Worm (Caenorhabditis elegans): ENCODE results near the gene F46B6.12.

F46B6.12 gene

DNA sequence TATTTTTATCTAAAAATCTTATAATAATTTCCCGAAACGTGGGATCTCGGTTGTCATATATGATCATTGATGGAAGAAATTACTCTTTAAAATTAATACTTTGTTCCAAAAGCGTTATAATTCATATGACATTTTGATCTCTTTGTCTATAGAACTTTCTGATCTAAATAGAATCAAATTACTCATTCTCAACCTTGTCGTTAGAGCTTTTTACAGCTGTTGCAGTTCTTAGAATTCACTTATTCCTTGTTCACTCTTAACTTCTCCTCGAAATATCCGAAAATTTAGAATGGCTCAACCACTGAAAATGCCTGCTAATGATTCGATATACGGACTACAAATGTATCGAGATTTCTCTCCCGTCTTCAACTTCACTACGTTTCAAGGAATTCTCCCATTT lies 35.5 kb upstream of the F46B6.12 start, which contains the start of gene sru-29:
Gene sru-29, plus strand, starts transcription at position 301 of the 400 bp plus-strand sequence.
- TF ChIP-seq lsy-2 (tag; optimal IDR thresholded peaks at IDR 0.05) (no peak), elt-1 (tag; optimal IDR thresholded peaks at IDR 0.05; ENCODE audit: borderline replicate concordance, insufficient read depth) (no peak), ham-2 (GFP tag; optimal IDR thresholded peaks at IDR 0.05) (no peak), drap-1 (GFP tag; optimal IDR thresholded peaks at IDR 0.05) (no peak), lin-13 (tag; optimal IDR thresholded peaks at IDR 0.05) (no peak), unc-39 (tag; optimal IDR thresholded peaks at IDR 0.05) (no peak), nhr-2 (tag; optimal IDR thresholded peaks at IDR 0.05) (no peak), pha-4 (tag; optimal IDR thresholded peaks at IDR 0.05) (no peak), unc-120 (tag; optimal IDR thresholded peaks at IDR 0.05; ENCODE audit: poor library complexity, severe bottlenecking) (no peak), ces-1 (GFP tag; optimal IDR thresholded peaks at IDR 0.05) (no peak), ceh-83 (GFP tag; optimal IDR thresholded peaks at IDR 0.05) (no peak), zip-8 (tag; optimal IDR thresholded peaks at IDR 0.05) (no peak), ceh-43 (GFP tag; optimal IDR thresholded peaks at IDR 0.05) (no peak), nhr-237 (tag; optimal IDR thresholded peaks at IDR 0.05) (no peak), tbx-8 (GFP tag; optimal IDR thresholded peaks at IDR 0.05) (no peak), mep-1 (tag; optimal IDR thresholded peaks at IDR 0.05) (no peak)

DNA sequence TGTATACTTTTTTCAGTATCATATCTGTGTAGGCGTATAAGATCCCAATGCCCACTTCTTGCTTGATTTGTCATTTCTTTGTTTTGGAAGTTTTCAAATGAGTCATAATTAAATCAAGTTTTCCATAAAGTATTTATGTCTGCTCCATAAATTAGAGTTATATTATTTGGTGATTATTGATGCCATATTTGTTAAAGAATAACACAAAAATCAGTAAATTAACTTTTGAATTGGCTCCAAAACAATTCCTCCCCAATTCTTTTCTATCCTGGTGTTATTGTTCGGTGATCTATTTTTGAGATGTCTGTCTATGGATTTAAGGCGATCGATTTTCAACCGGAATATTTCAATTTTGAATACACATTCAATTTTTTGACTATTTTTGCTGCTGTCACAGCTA lies 29.5 kb upstream of the F46B6.12 start, which contains the start of gene sru-37:
Gene sru-37, plus strand, starts transcription at position 301 of the 400 bp plus-strand sequence.
- no peak for TF ChIP-seq unc-62 (GFP tag; optimal IDR thresholded peaks at IDR 0.05)
- TF ChIP-seq tbx-8 (GFP tag; optimal IDR thresholded peaks at IDR 0.05), result no peak
- TF ChIP-seq mls-2 (tag; optimal IDR thresholded peaks at IDR 0.05), result no peak
- TF ChIP-seq drap-1 (GFP tag; optimal IDR thresholded peaks at IDR 0.05), result no peak
- TF ChIP-seq pha-4 (tag; optimal IDR thresholded peaks at IDR 0.05), result no peak
- no peak for TF ChIP-seq elt-3 (tag; optimal IDR thresholded peaks at IDR 0.05)
- no peak for TF ChIP-seq zip-8 (tag; optimal IDR thresholded peaks at IDR 0.05)
- TF ChIP-seq lin-32 (GFP tag; optimal IDR thresholded peaks at IDR 0.05), result no peak
- TF ChIP-seq bed-3 (GFP tag; optimal IDR thresholded peaks at IDR 0.05), result no peak
- no peak for TF ChIP-seq hlh-1 (tag; optimal IDR thresholded peaks at IDR 0.05)
- TF ChIP-seq nhr-237 (tag; optimal IDR thresholded peaks at IDR 0.05), result no peak
- no peak for TF ChIP-seq unc-120 (tag; optimal IDR thresholded peaks at IDR 0.05; ENCODE audit: poor library complexity, severe bottlenecking)
- TF ChIP-seq sem-2 (GFP tag; optimal IDR thresholded peaks at IDR 0.05), result no peak
- no peak for TF ChIP-seq flh-1 (GFP tag; optimal IDR thresholded peaks at IDR 0.05)
- TF ChIP-seq ztf-11 (tag; optimal IDR thresholded peaks at IDR 0.05), result no peak
- no peak for TF ChIP-seq sptf-1 (tag; optimal IDR thresholded peaks at IDR 0.05)
- no peak for TF ChIP-seq unc-39 (tag; optimal IDR thresholded peaks at IDR 0.05)
- TF ChIP-seq nhr-2 (tag; optimal IDR thresholded peaks at IDR 0.05), result no peak

DNA sequence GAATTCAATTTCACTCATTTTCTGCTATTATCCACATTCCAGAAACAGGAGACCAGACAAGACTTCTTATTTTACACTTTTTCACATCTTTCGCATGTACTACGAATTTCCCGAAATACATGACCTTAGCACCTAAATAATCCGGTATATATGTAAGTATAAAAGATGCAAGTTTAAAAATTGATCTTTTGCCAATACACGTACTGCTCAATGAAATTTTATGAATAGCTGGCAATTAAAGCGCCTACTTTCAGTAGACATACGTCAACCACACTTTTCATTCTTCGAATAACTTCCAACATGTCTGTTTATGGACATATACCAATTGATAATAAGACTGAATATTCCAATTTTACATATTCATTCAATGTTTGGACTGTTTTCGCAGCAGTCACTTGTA lies 27.5 kb upstream of the F46B6.12 start, which contains the start of gene sru-39:
Gene sru-39, plus strand, starts transcription at position 301 of the 400 bp plus-strand sequence.
- TF ChIP-seq sptf-1 (tag; optimal IDR thresholded peaks at IDR 0.05), result no peak
- TF ChIP-seq nhr-76 (tag; optimal IDR thresholded peaks at IDR 0.05), result no peak
- TF ChIP-seq unc-39 (tag; optimal IDR thresholded peaks at IDR 0.05), result no peak
- TF ChIP-seq M03D4.4 (tag; optimal IDR thresholded peaks at IDR 0.05), result no peak
- no peak for TF ChIP-seq pha-4 (tag; optimal IDR thresholded peaks at IDR 0.05)
- no peak for TF ChIP-seq lin-32 (GFP tag; optimal IDR thresholded peaks at IDR 0.05)
- no peak for TF ChIP-seq elt-3 (tag; optimal IDR thresholded peaks at IDR 0.05)
- no peak for TF ChIP-seq mls-2 (tag; optimal IDR thresholded peaks at IDR 0.05)
- TF ChIP-seq unc-62 (GFP tag; optimal IDR thresholded peaks at IDR 0.05), result no peak
- TF ChIP-seq zip-8 (tag; optimal IDR thresholded peaks at IDR 0.05), result no peak
- no peak for TF ChIP-seq blmp-1 (tag; optimal IDR thresholded peaks at IDR 0.05)
- TF ChIP-seq ceh-83 (GFP tag; optimal IDR thresholded peaks at IDR 0.05), result no peak
- no peak for TF ChIP-seq elt-1 (tag; optimal IDR thresholded peaks at IDR 0.05; ENCODE audit: borderline replicate concordance, insufficient read depth)
- TF ChIP-seq nhr-12 (tag; optimal IDR thresholded peaks at IDR 0.05), result no peak
- TF ChIP-seq ceh-39 (tag; optimal IDR thresholded peaks at IDR 0.05), result no peak
- TF ChIP-seq nhr-237 (tag; optimal IDR thresholded peaks at IDR 0.05), result no peak
- no peak for TF ChIP-seq hlh-1 (tag; optimal IDR thresholded peaks at IDR 0.05)
- no peak for TF ChIP-seq lsy-2 (tag; optimal IDR thresholded peaks at IDR 0.05)
- TF ChIP-seq flh-1 (GFP tag; optimal IDR thresholded peaks at IDR 0.05), result no peak
- no peak for TF ChIP-seq bed-3 (GFP tag; optimal IDR thresholded peaks at IDR 0.05)

DNA sequence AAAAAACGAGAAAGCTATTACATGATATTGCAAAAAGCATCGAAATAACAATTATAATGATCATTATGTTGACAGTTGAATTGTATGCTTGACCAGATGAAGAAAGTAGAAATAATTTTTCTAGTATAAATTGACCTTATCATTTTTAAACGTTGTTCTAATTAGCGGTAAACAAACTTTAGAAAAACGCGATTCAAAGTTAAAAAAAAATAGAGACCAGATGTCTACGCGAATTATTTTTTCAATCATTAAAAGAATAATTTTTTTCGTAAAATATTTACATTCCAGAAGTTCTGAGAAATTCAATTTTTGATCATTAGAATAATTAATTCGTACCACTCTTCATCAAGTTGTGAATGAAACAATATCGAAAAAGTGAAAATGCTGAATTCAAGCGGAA lies 26.3 kb upstream of the F46B6.12 start, which contains the start of gene F46B6.10:
Gene F46B6.10, minus strand, starts transcription at position 101 of the 400 bp plus-strand sequence.
- TF ChIP-seq sptf-1 (tag; optimal IDR thresholded peaks at IDR 0.05) (no peak), mep-1 (tag; optimal IDR thresholded peaks at IDR 0.05) (no peak), mls-2 (tag; optimal IDR thresholded peaks at IDR 0.05) (no peak), tbx-8 (GFP tag; optimal IDR thresholded peaks at IDR 0.05) (no peak), sem-2 (GFP tag; optimal IDR thresholded peaks at IDR 0.05) (no peak), ztf-11 (tag; optimal IDR thresholded peaks at IDR 0.05) (no peak)
